Worm (Caenorhabditis elegans) whole organism, midembryonic: ENCODE data around the gene gmap-2.

Experiments used
- T22C8.4 ChIP-seq: fragments of 200-800 bp; sonication (Bioruptor generic); IDR thresholded peaks from 2 replicates; pipeline ENCODE4 v1.3.6; 2022; ENCODE audit warnings: missing genetic modification characterization, missing compliant biosample characterization
- cog-1 ChIP-seq: sonication (generic microtip); optimal IDR thresholded peaks from 2 replicates; lab custom pipeline; 2016; ENCODE audit warnings: missing genetic modification characterization, missing compliant biosample characterization
- flt-1 ChIP-seq: fragments of 200-800 bp; sonication (Bioruptor generic); IDR thresholded peaks from 2 replicates; pipeline ENCODE4 v1.3.6; 2022; ENCODE audit warnings: missing genetic modification characterization, missing compliant biosample characterization
- klf-2 ChIP-seq: fragments of 200-800 bp; sonication (Bioruptor generic); conservative IDR thresholded peaks from 2 replicates; pipeline ENCODE4 v1.3.6; 2022; ENCODE audit warnings: missing genetic modification reagents, missing genetic modification characterization, missing compliant biosample characterization
- med-1 ChIP-seq: sonication (generic microtip); optimal IDR thresholded peaks from 2 replicates; lab custom pipeline; 2017; ENCODE audit warnings: missing genetic modification characterization, mild to moderate bottlenecking, missing compliant biosample characterization, antibody characterized with exemption, missing genetic modification reagents; ENCODE audit not compliant: insufficient read depth
- ref-1 ChIP-seq: fragments of 200-800 bp; sonication (Bioruptor generic); conservative IDR thresholded peaks from 2 replicates; pipeline ENCODE4 v1.3.6; 2022; ENCODE audit warnings: missing genetic modification reagents, missing genetic modification characterization, missing compliant biosample characterization
- tab-1 ChIP-seq: fragments of 200-800 bp; sonication (Bioruptor generic); IDR thresholded peaks from 2 replicates; pipeline ENCODE4 v1.3.6; 2022; ENCODE audit warnings: missing genetic modification characterization, missing compliant biosample characterization
- ztf-23 ChIP-seq: fragments of 200-800 bp; sonication (Bioruptor generic); IDR thresholded peaks from 2 replicates; pipeline ENCODE4 v1.3.6; 2022; ENCODE audit warnings: missing genetic modification reagents, missing genetic modification characterization, missing compliant biosample characterization
- ztf-29 ChIP-seq: fragments of 200-800 bp; sonication (Bioruptor generic); IDR thresholded peaks from 2 replicates; pipeline ENCODE4 v1.3.6; 2022; ENCODE audit warnings: missing genetic modification reagents, missing genetic modification characterization, missing compliant biosample characterization

Gene gmap-2

ce11 chrX:12934768-12935167, 8.3 kb downstream of the gmap-2 start, which contains the start of gene gmap-1:
Gene gmap-1 (minus strand): TSS chrX:12934978.
- TF ChIP-seq cog-1 (no peak), ztf-29 (GFP tag; lab: Robert Waterston, UW) (no peak), ztf-23 (GFP tag; lab: Robert Waterston, UW) (no peak)

- no peak for TF ChIP-seq ztf-29 (GFP tag; lab: Robert Waterston, UW)
- no peak for TF ChIP-seq tab-1 (GFP tag; lab: Robert Waterston, UW)
- no peak for TF ChIP-seq flt-1 (GFP tag; lab: Robert Waterston, UW)
- no peak for TF ChIP-seq med-1 (GFP tag; lab: Kevin White, UChicago)
- TF ChIP-seq T22C8.4 (GFP tag; lab: Robert Waterston, UW), result no peak
- TF ChIP-seq ref-1 (GFP tag; lab: Robert Waterston, UW), result no peak
- TF ChIP-seq klf-2 (GFP tag; lab: Robert Waterston, UW), result no peak
- no peak for TF ChIP-seq ztf-23 (GFP tag; lab: Robert Waterston, UW)
- TF ChIP-seq cog-1, result no peak
Observed at ce11 chrX:12929961-12930360, 13.1 kb downstream of the gmap-2 start, which contains the start of gene C34E7.3. Gene C34E7.3 (plus strand): TSS chrX:12930261.

ce11 chrX:12928753-12929152, 14.3 kb downstream of the gmap-2 start:
- TF ChIP-seq med-1 (GFP tag; lab: Kevin White, UChicago), result no peak
- TF ChIP-seq flt-1 (GFP tag; lab: Robert Waterston, UW), result no peak
- TF ChIP-seq tab-1 (GFP tag; lab: Robert Waterston, UW), result no peak
- TF ChIP-seq T22C8.4 (GFP tag; lab: Robert Waterston, UW), result no peak
- TF ChIP-seq cog-1, result no peak
- no peak for TF ChIP-seq ztf-29 (GFP tag; lab: Robert Waterston, UW)
- no peak for TF ChIP-seq ztf-23 (GFP tag; lab: Robert Waterston, UW)
- no peak for TF ChIP-seq klf-2 (GFP tag; lab: Robert Waterston, UW)
- TF ChIP-seq ref-1 (GFP tag; lab: Robert Waterston, UW), result no peak

ce11 chrX:12926998-12927397, 16.1 kb downstream of the gmap-2 start:
- TF ChIP-seq ref-1 (GFP tag; lab: Robert Waterston, UW), result no peak
- no peak for TF ChIP-seq cog-1
- TF ChIP-seq tab-1 (GFP tag; lab: Robert Waterston, UW), result no peak
- TF ChIP-seq flt-1 (GFP tag; lab: Robert Waterston, UW), result no peak
- TF ChIP-seq ztf-23 (GFP tag; lab: Robert Waterston, UW), result no peak
- TF ChIP-seq klf-2 (GFP tag; lab: Robert Waterston, UW), result no peak
- no peak for TF ChIP-seq med-1 (GFP tag; lab: Kevin White, UChicago)
- no peak for TF ChIP-seq ztf-29 (GFP tag; lab: Robert Waterston, UW)
- no peak for TF ChIP-seq T22C8.4 (GFP tag; lab: Robert Waterston, UW)

- TF ChIP-seq klf-2 (GFP tag; lab: Robert Waterston, UW) (no peak), ref-1 (GFP tag; lab: Robert Waterston, UW) (no peak)
Observed at ce11 chrX:12918454-12918853, 24.6 kb downstream of the gmap-2 start.

- TF ChIP-seq cog-1 (no peak), T22C8.4 (GFP tag; lab: Robert Waterston, UW) (no peak), ztf-23 (GFP tag; lab: Robert Waterston, UW) (no peak), klf-2 (GFP tag; lab: Robert Waterston, UW) (no peak), ref-1 (GFP tag; lab: Robert Waterston, UW) (no peak), flt-1 (GFP tag; lab: Robert Waterston, UW) (no peak), med-1 (GFP tag; lab: Kevin White, UChicago) (no peak), ztf-29 (GFP tag; lab: Robert Waterston, UW) (no peak), tab-1 (GFP tag; lab: Robert Waterston, UW) (no peak)
Observed at ce11 chrX:12916418-12916817, 26.6 kb downstream of the gmap-2 start.

- TF ChIP-seq med-1 (GFP tag; lab: Kevin White, UChicago), result no peak
- TF ChIP-seq ztf-29 (GFP tag; lab: Robert Waterston, UW), result no peak
- no peak for TF ChIP-seq klf-2 (GFP tag; lab: Robert Waterston, UW)
- TF ChIP-seq T22C8.4 (GFP tag; lab: Robert Waterston, UW), result no peak
- no peak for TF ChIP-seq flt-1 (GFP tag; lab: Robert Waterston, UW)
- TF ChIP-seq tab-1 (GFP tag; lab: Robert Waterston, UW), result no peak
Observed at ce11 chrX:12915693-12916092, 27.4 kb downstream of the gmap-2 start.

ce11 chrX:12915058-12915457, 28.0 kb downstream of the gmap-2 start:
- no peak for TF ChIP-seq ztf-23 (GFP tag; lab: Robert Waterston, UW)
- TF ChIP-seq tab-1 (GFP tag; lab: Robert Waterston, UW), result no peak

ce11 chrX:12914209-12914608, 28.9 kb downstream of the gmap-2 start:
- TF ChIP-seq cog-1 (no peak), T22C8.4 (GFP tag; lab: Robert Waterston, UW) (no peak), med-1 (GFP tag; lab: Kevin White, UChicago) (no peak), tab-1 (GFP tag; lab: Robert Waterston, UW) (no peak), ref-1 (GFP tag; lab: Robert Waterston, UW) (no peak), ztf-29 (GFP tag; lab: Robert Waterston, UW) (no peak), klf-2 (GFP tag; lab: Robert Waterston, UW) (no peak), ztf-23 (GFP tag; lab: Robert Waterston, UW) (no peak)

- TF ChIP-seq ztf-23 (GFP tag; lab: Robert Waterston, UW) (no peak), klf-2 (GFP tag; lab: Robert Waterston, UW) (no peak), cog-1 (no peak), med-1 (GFP tag; lab: Kevin White, UChicago) (no peak), T22C8.4 (GFP tag; lab: Robert Waterston, UW) (no peak), tab-1 (GFP tag; lab: Robert Waterston, UW) (no peak), flt-1 (GFP tag; lab: Robert Waterston, UW) (no peak), ref-1 (GFP tag; lab: Robert Waterston, UW) (no peak), ztf-29 (GFP tag; lab: Robert Waterston, UW) (no peak)
Observed at ce11 chrX:12913398-12914071, 29.5 kb downstream of the gmap-2 start.
